Fruit fly (Drosophila melanogaster): Measurements from ENCODE around the gene Mgat2.
A peak's percentile ranks its signal among the peaks of the same experiment; 100 is the strongest.

Gene Mgat2

dm6 chr3R:30022452-30023028 lies 519 bp upstream of the Mgat2 start, which contains the start of the genes RpS28a and Axn (continued):
- TF ChIP-seq dm (GFP tag; optimal IDR thresholded peaks at IDR 0.05): peak; percentile 32
- peak; percentile 26; the same call in 2 of the 3 replicates for TF ChIP-seq row (GFP tag; IDR thresholded peaks at IDR 0.05)
- peak; percentile 97 for TF ChIP-seq CG2116 (GFP tag; optimal IDR thresholded peaks at IDR 0.05)
- peak; percentile 85 for TF ChIP-seq MBD-R2 (GFP tag; IDR thresholded peaks at IDR 0.05)
- TF ChIP-seq CG3065 (GFP tag; optimal IDR thresholded peaks at IDR 0.05): no peak
- TF ChIP-seq CG14014 (GFP tag; IDR thresholded peaks at IDR 0.05): no peak
- peak; percentile 64 for TF ChIP-seq HLHmδ (GFP tag; optimal IDR thresholded peaks at IDR 0.05)
- peak; percentile 66 for TF ChIP-seq bbx (GFP tag; IDR thresholded peaks at IDR 0.05; ENCODE audit: partially characterized antibody)
- TF ChIP-seq onecut (GFP tag; IDR thresholded peaks at IDR 0.05): peak; percentile 33; the same call in 1 of the 2 replicates
- peak; percentile 44 for TF ChIP-seq CG2712 (tag; optimal IDR thresholded peaks at IDR 0.05)
- TF ChIP-seq Sox100B (GFP tag; optimal IDR thresholded peaks at IDR 0.05): no peak
- no peak for TF ChIP-seq CG11723 (GFP tag; optimal IDR thresholded peaks at IDR 0.05)
- peak; percentile 1 for TF ChIP-seq gro (GFP tag; optimal IDR thresholded peaks at IDR 0.05)
- TF ChIP-seq HLH3B (GFP tag; IDR thresholded peaks at IDR 0.05): no peak
- peak; percentile 42; the same call in 1 of the 2 replicates for TF ChIP-seq hbn (GFP tag; IDR thresholded peaks at IDR 0.05; ENCODE audit: partially characterized antibody)
- peak; percentile 91 for TF ChIP-seq Lhr (GFP tag; optimal IDR thresholded peaks at IDR 0.05)
- TF ChIP-seq Lpt (GFP tag; optimal IDR thresholded peaks at IDR 0.05): no peak
- no peak for TF ChIP-seq prd (optimal IDR thresholded peaks at IDR 0.05)
- 0 out of 3 replicates have a peak, but pooled peaks have one; percentile 28 for TF ChIP-seq prd (GFP tag; IDR thresholded peaks at IDR 0.05)
- peak; percentile 16; the same call in 1 of the 3 replicates for TF ChIP-seq Aef1 (GFP tag; IDR thresholded peaks at IDR 0.05)
- TF ChIP-seq tin (GFP tag; optimal IDR thresholded peaks at IDR 0.05): peak; percentile 32
- peak; percentile 53 for TF ChIP-seq Bgb (GFP tag; IDR thresholded peaks at IDR 0.05; ENCODE audit: partially characterized antibody)
- TF ChIP-seq trem (tag; optimal IDR thresholded peaks at IDR 0.05): peak; percentile 99
- TF ChIP-seq sens (GFP tag): peak; percentile 77
- TF ChIP-seq pan (optimal IDR thresholded peaks at IDR 0.05): no peak
- TF ChIP-seq pan (GFP tag; optimal IDR thresholded peaks at IDR 0.05 in 1 of 2, IDR thresholded peaks at IDR 0.05 in 1 of 2): peak in 1 of 2 experiments; percentile 26
- no peak for TF ChIP-seq CG13775 (GFP tag; optimal IDR thresholded peaks at IDR 0.05)
- TF ChIP-seq CG3847 (GFP tag; IDR thresholded peaks at IDR 0.05): peak; percentile 76
- TF ChIP-seq Hmr (GFP tag; optimal IDR thresholded peaks at IDR 0.05): peak; percentile 45
- no peak; the same call in 2 of the 3 replicates for TF ChIP-seq CG14860 (GFP tag; IDR thresholded peaks at IDR 0.05; ENCODE audit: partially characterized antibody)
- peak; percentile 76; the same call in 3 of the 4 replicates for TF ChIP-seq Dll (GFP tag; IDR thresholded peaks at IDR 0.05; ENCODE audit: partially characterized antibody)
- TF ChIP-seq CG11695 (GFP tag; IDR thresholded peaks at IDR 0.05): no peak
- TF ChIP-seq CG6272 (GFP tag; IDR thresholded peaks at IDR 0.05): no peak
- no peak for TF ChIP-seq Hr39 (optimal IDR thresholded peaks at IDR 0.05)
- TF ChIP-seq pnt (GFP tag; optimal IDR thresholded peaks at IDR 0.05): peak; percentile 18
- no peak for TF ChIP-seq ttk (GFP tag; IDR thresholded peaks at IDR 0.05)
- peak; percentile 18 for TF ChIP-seq Atf3 (GFP tag; optimal IDR thresholded peaks at IDR 0.05)
- peak; percentile 44 for TF ChIP-seq CG12659 (GFP tag; optimal IDR thresholded peaks at IDR 0.05)
- peak; percentile 58; the same call in 1 of the 2 replicates for TF ChIP-seq Scr (GFP tag; IDR thresholded peaks at IDR 0.05; ENCODE audit: partially characterized antibody)
- TF ChIP-seq Dref (GFP tag; IDR thresholded peaks at IDR 0.05): peak; percentile 98
- TF ChIP-seq HmgD (GFP tag; optimal IDR thresholded peaks at IDR 0.05): peak; percentile 83
- TF ChIP-seq hkb (optimal IDR thresholded peaks at IDR 0.05): peak; percentile 62
- TF ChIP-seq hkb (GFP tag; IDR thresholded peaks at IDR 0.05): no peak
- no peak for TF ChIP-seq en (GFP tag; optimal IDR thresholded peaks at IDR 0.05)
- peak; percentile 49 for TF ChIP-seq B-H2 (GFP tag; optimal IDR thresholded peaks at IDR 0.05)
- no peak for TF ChIP-seq CG4854 (GFP tag; optimal IDR thresholded peaks at IDR 0.05)
- TF ChIP-seq CG34224 (GFP tag; IDR thresholded peaks at IDR 0.05; ENCODE audit: partially characterized antibody): 0 out of 3 replicates have a peak, but pooled peaks have one; percentile 10
- TF ChIP-seq pros (GFP tag; optimal IDR thresholded peaks at IDR 0.05): no peak
- peak in 1 of 2 experiments; percentile 33 for TF ChIP-seq insv (GFP tag; optimal IDR thresholded peaks at IDR 0.05)
- TF ChIP-seq knrl (GFP tag; IDR thresholded peaks at IDR 0.05; ENCODE audit: partially characterized antibody): peak; percentile 54; the same call in 2 of the 3 replicates
- TF ChIP-seq NC2α (GFP tag; optimal IDR thresholded peaks at IDR 0.05): no peak

Measured in whole organism, embryonic.